Worm (Caenorhabditis elegans): ENCODE results near the gene C01B10.44.

Gene C01B10.44

ce11 chrIV:6664336-6664735, 40.8 kb downstream of the C01B10.44 start:
- TF ChIP-seq tbx-11 (GFP tag; IDR thresholded peaks at IDR 0.05) (no peak), sea-1 (GFP tag; conservative IDR thresholded peaks at IDR 0.05) (no peak), pes-1 (GFP tag; IDR thresholded peaks at IDR 0.05) (no peak), hmg-4 (GFP tag; optimal IDR thresholded peaks at IDR 0.05) (no peak)

ce11 chrIV:6667898-6668297, 44.4 kb downstream of the C01B10.44 start, which contains the start of gene Y73B6A.1:
Gene Y73B6A.1 (minus strand): TSS chrIV:6667998.
- TF ChIP-seq tbx-11 (GFP tag; IDR thresholded peaks at IDR 0.05) (no peak), sea-1 (GFP tag; conservative IDR thresholded peaks at IDR 0.05) (no peak)
